Fruit fly (Drosophila melanogaster): Measurements from ENCODE around the gene CG14882.

The CG14882 gene

dm6 chr3R:16442937-16443336 is at the start of gene CG14882, which contains the start of gene Ttc1:
Gene CG14882 (plus strand): TSS chr3R:16443207.
Gene Ttc1 (minus strand): TSS chr3R:16443007.
- peak; percentile 74 for TF ChIP-seq CG4496 (GFP tag; IDR thresholded peaks at IDR 0.05)
- peak; percentile 61 for TF ChIP-seq rn (GFP tag; IDR thresholded peaks at IDR 0.05)
- TF ChIP-seq CG13204 (GFP tag; optimal IDR thresholded peaks at IDR 0.05) = no peak
- peak; percentile 72 for TF ChIP-seq Snoo (tag; optimal IDR thresholded peaks at IDR 0.05)
- TF ChIP-seq CG32121 (GFP tag; IDR thresholded peaks at IDR 0.05) = peak; percentile 87
- TF ChIP-seq Pif1A (GFP tag; optimal IDR thresholded peaks at IDR 0.05) = no peak
- peak; percentile 80 for TF ChIP-seq CG15710 (tag; optimal IDR thresholded peaks at IDR 0.05)
- TF ChIP-seq CG34367 (tag; optimal IDR thresholded peaks at IDR 0.05) = peak; percentile 64
- no peak for TF ChIP-seq D1 (tag; optimal IDR thresholded peaks at IDR 0.05)
- peak; percentile 44; the same call in 1 of the 3 replicates for TF ChIP-seq fd96Ca (GFP tag; IDR thresholded peaks at IDR 0.05)
- peak; percentile 16 for TF ChIP-seq gl (tag; optimal IDR thresholded peaks at IDR 0.05)
- peak; percentile 67; the same call in 1 of the 2 replicates for TF ChIP-seq CG10348 (GFP tag; IDR thresholded peaks at IDR 0.05)
- TF ChIP-seq CG14655 (GFP tag; optimal IDR thresholded peaks at IDR 0.05) = no peak
- peak; percentile 62 for TF ChIP-seq CG8301 (tag; optimal IDR thresholded peaks at IDR 0.05)
- TF ChIP-seq CG12605 (GFP tag; IDR thresholded peaks at IDR 0.05) = peak; percentile 76
- TF ChIP-seq Pif1B (GFP tag; optimal IDR thresholded peaks at IDR 0.05) = no peak
- TF ChIP-seq CG8159 (tag; optimal IDR thresholded peaks at IDR 0.05) = no peak
- peak; percentile 70 for TF ChIP-seq CG9948 (tag; optimal IDR thresholded peaks at IDR 0.05)
- no peak for TF ChIP-seq EcR (GFP tag; optimal IDR thresholded peaks at IDR 0.05)
- TF ChIP-seq Ets98B (GFP tag; IDR thresholded peaks at IDR 0.05) = peak; percentile 74
- peak; percentile 59 for TF ChIP-seq CG17806 (tag; optimal IDR thresholded peaks at IDR 0.05)

DNA sequence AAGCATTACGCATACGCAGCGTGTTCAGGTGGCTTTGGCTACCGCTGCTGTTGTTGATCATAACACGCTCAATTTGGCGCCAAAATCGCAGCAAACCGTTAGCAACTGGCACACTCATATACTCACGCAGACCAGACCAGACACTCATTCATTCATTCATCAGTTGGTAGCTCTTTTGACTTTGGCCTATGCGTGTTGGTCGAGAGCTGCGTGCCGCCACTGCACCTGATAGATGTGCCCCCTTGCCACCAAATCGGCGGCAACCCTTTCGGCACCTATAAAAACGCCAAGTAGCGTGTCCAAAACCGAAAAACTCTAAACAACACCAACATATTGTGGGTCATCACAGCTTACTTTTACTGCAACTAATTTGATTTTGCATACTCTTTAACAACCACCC is 48.5 kb upstream of the CG14882 start:
- TF ChIP-seq Pif1B (GFP tag; optimal IDR thresholded peaks at IDR 0.05) (no peak), CG34367 (tag; optimal IDR thresholded peaks at IDR 0.05) (no peak), CG32121 (GFP tag; IDR thresholded peaks at IDR 0.05) (no peak), Pif1A (GFP tag; optimal IDR thresholded peaks at IDR 0.05) (no peak), CG8159 (tag; optimal IDR thresholded peaks at IDR 0.05) (no peak), CG15710 (tag; optimal IDR thresholded peaks at IDR 0.05) (no peak), rn (GFP tag; IDR thresholded peaks at IDR 0.05) (no peak), Ets98B (GFP tag; IDR thresholded peaks at IDR 0.05) (no peak), CG8301 (tag; optimal IDR thresholded peaks at IDR 0.05) (no peak), CG14655 (GFP tag; optimal IDR thresholded peaks at IDR 0.05) (no peak), CG10348 (GFP tag; IDR thresholded peaks at IDR 0.05) (no peak), D1 (tag; optimal IDR thresholded peaks at IDR 0.05) (no peak), CG13204 (GFP tag; optimal IDR thresholded peaks at IDR 0.05) (no peak), gl (tag; optimal IDR thresholded peaks at IDR 0.05) (no peak), CG12605 (GFP tag; IDR thresholded peaks at IDR 0.05) (no peak), CG9948 (tag; optimal IDR thresholded peaks at IDR 0.05) (no peak), CG17806 (tag; optimal IDR thresholded peaks at IDR 0.05) (no peak), CG4496 (GFP tag; IDR thresholded peaks at IDR 0.05) (no peak), Snoo (tag; optimal IDR thresholded peaks at IDR 0.05) (no peak), EcR (GFP tag; optimal IDR thresholded peaks at IDR 0.05) (no peak)

DNA sequence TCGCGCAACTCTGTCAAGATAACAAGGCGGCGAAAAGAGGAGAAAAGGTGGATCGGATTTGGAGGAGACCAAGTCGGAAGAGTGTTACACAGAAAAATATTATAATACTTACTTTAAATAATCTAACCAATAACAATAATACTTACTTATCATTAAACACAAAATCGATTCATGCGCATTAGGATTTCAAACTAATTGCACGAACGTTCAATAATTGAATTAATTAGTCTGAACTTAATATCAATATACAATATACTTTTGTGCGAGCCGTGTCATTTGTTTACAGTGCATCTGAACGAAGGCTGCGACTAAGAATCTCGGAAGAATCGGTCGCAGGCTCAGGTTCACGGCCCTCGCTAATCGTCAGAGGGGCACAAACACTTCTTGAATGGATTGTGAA is 47.6 kb upstream of the CG14882 start:
- no peak for TF ChIP-seq Snoo (tag; optimal IDR thresholded peaks at IDR 0.05)
- no peak for TF ChIP-seq D1 (tag; optimal IDR thresholded peaks at IDR 0.05)
- TF ChIP-seq gl (tag; optimal IDR thresholded peaks at IDR 0.05) = no peak
- no peak for TF ChIP-seq CG4496 (GFP tag; IDR thresholded peaks at IDR 0.05)
- TF ChIP-seq CG13204 (GFP tag; optimal IDR thresholded peaks at IDR 0.05) = no peak
- TF ChIP-seq CG34367 (tag; optimal IDR thresholded peaks at IDR 0.05) = no peak
- no peak for TF ChIP-seq CG9948 (tag; optimal IDR thresholded peaks at IDR 0.05)
- no peak for TF ChIP-seq Pif1A (GFP tag; optimal IDR thresholded peaks at IDR 0.05)
- no peak for TF ChIP-seq CG12605 (GFP tag; IDR thresholded peaks at IDR 0.05)
- TF ChIP-seq CG8301 (tag; optimal IDR thresholded peaks at IDR 0.05) = no peak
- TF ChIP-seq EcR (GFP tag; optimal IDR thresholded peaks at IDR 0.05) = no peak
- no peak for TF ChIP-seq CG15710 (tag; optimal IDR thresholded peaks at IDR 0.05)
- no peak for TF ChIP-seq CG32121 (GFP tag; IDR thresholded peaks at IDR 0.05)

- no peak for TF ChIP-seq EcR (GFP tag; optimal IDR thresholded peaks at IDR 0.05)
- TF ChIP-seq CG13204 (GFP tag; optimal IDR thresholded peaks at IDR 0.05) = no peak
- no peak for TF ChIP-seq CG32121 (GFP tag; IDR thresholded peaks at IDR 0.05)
- no peak for TF ChIP-seq CG4496 (GFP tag; IDR thresholded peaks at IDR 0.05)
- TF ChIP-seq CG12605 (GFP tag; IDR thresholded peaks at IDR 0.05) = no peak
- no peak for TF ChIP-seq D1 (tag; optimal IDR thresholded peaks at IDR 0.05)
- TF ChIP-seq gl (tag; optimal IDR thresholded peaks at IDR 0.05) = no peak
- no peak for TF ChIP-seq CG8159 (tag; optimal IDR thresholded peaks at IDR 0.05)
- no peak for TF ChIP-seq CG8301 (tag; optimal IDR thresholded peaks at IDR 0.05)
- TF ChIP-seq CG9948 (tag; optimal IDR thresholded peaks at IDR 0.05) = no peak
- TF ChIP-seq CG17806 (tag; optimal IDR thresholded peaks at IDR 0.05) = no peak
- no peak for TF ChIP-seq CG34367 (tag; optimal IDR thresholded peaks at IDR 0.05)
- TF ChIP-seq fd96Ca (GFP tag; IDR thresholded peaks at IDR 0.05) = no peak
- TF ChIP-seq CG15710 (tag; optimal IDR thresholded peaks at IDR 0.05) = no peak
- TF ChIP-seq Pif1A (GFP tag; optimal IDR thresholded peaks at IDR 0.05) = no peak
- no peak for TF ChIP-seq Pif1B (GFP tag; optimal IDR thresholded peaks at IDR 0.05)
- TF ChIP-seq CG14655 (GFP tag; optimal IDR thresholded peaks at IDR 0.05) = no peak
- no peak for TF ChIP-seq CG10348 (GFP tag; IDR thresholded peaks at IDR 0.05)
Measured at dm6 chr3R:16396565-16396964, 46.4 kb upstream of the CG14882 start.

- peak; percentile 20 for TF ChIP-seq CG13204 (GFP tag; optimal IDR thresholded peaks at IDR 0.05)
- TF ChIP-seq Snoo (tag; optimal IDR thresholded peaks at IDR 0.05) = no peak
Measured at dm6 chr3R:16403023-16403733, 39.8 kb upstream of the CG14882 start, which contains the start of gene ss. Gene ss (minus strand): TSS chr3R:16403690.

dm6 chr3R:16403734-16404057 is 39.3 kb upstream of the CG14882 start:
- TF ChIP-seq CG8159 (tag; optimal IDR thresholded peaks at IDR 0.05) = no peak
- 0 out of 3 replicates have a peak, but pooled peaks have one; percentile 34 for TF ChIP-seq CG4496 (GFP tag; IDR thresholded peaks at IDR 0.05)

Data from whole organism, pupa.